Fruit fly (Drosophila melanogaster) whole organism: ENCODE measurements around the gene CG1233.

Source experiments
- CG8478 ChIP-seq: fragments of >200 bp; optimal IDR thresholded peaks from 2 replicates; lab custom pipeline; 2018; ENCODE audit warnings: inconsistent platforms
- Dll ChIP-seq: fragments of >200 bp; optimal IDR thresholded peaks from 2 replicates; lab custom pipeline; 2017
- EcR ChIP-seq, 2 experiments: fragments of >200 bp; optimal IDR thresholded peaks; 2 replicates each; lab custom pipeline; 2017; ENCODE audit warnings: missing biosample characterization in 2 of 2, missing genetic modification characterization in 2 of 2, missing genetic modification reagents in 2 of 2
- pan ChIP-seq: fragments of >200 bp; optimal IDR thresholded peaks from 2 replicates; lab custom pipeline; 2017
- psq ChIP-seq: fragments of >200 bp; optimal IDR thresholded peaks from 2 replicates; lab custom pipeline; 2017
- usp ChIP-seq: fragments of >200 bp; optimal IDR thresholded peaks from 2 replicates; lab custom pipeline; 2017; ENCODE audit warnings: missing biosample characterization, missing genetic modification characterization, mixed read lengths

The CG1233 gene

DNA sequence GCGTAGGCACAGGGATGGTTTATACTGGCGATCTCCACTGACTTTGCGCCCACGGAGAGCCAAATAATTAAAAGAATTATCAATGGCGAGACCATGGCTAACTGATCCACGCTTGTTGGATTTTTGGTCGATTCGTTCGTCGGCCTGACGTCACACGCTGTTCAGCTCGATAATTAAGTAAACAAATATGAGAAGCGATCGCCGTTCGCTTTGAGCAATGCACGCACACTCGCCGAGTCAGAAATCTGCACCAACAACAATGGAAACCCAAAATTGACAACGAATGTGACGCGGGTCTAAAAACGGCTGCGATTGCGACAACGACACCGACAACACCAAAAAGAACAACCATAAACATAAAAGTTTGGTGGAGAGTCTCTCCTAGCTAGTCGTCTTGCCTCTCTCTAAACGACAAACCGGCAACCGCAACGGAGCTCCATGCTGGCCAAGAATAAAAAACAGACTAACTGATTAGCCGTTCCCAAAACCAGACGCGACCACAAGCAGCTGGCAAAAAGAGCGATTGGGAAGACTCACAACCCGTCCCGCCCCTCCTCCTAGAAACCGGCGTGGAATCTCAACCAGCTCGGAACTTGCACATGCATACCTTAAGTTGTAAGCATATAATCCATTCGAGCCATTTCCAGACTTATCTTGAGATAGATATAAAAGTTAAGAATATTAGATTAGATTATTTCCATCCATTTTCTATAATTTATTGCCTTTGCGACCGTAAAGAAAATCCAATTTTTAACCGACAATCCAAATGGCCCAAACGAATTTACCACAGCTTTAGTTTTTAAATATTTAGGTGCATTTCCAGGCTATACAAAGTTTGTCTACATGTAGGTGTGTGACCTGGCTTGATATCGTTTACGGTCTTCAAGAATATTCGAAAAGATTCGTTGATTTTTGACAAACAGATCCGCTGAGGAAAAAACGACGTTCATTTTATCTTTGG lies 29.1 kb upstream of the CG1233 start, which contains the start of gene mthl9:
mthl9 (minus strand) TSS at position 468 of the 961 bp plus-strand sequence.
- no peak for TF ChIP-seq EcR (GFP tag; optimal IDR thresholded peaks at IDR 0.05; lab: Kevin White, UChicago)
- no peak for TF ChIP-seq usp (GFP tag; lab: Kevin White, UChicago)
- no peak for TF ChIP-seq pan (lab: Kevin White, UChicago)
- TF ChIP-seq Dll (lab: Kevin White, UChicago) = no peak
- no peak for TF ChIP-seq CG8478 (lab: Kevin White, UChicago)

DNA sequence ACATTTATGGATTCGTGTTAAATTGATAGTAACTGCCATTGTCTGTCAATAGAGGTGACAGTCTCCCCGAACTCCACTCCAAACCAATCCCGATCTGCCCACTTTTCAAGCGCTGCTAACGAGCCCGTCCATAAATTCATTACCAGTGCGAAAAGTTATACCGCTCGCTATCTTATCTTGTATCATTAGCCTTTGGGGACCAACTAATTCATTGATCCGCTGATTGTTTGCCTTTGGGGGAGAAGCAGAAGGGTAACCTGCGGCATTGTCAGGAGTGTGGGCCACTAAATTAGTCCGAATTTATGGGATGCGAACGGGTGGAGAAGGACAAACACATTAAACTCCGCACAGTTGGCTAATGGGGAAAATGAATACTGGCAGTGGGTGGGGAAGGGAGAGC lies 24.1 kb upstream of the CG1233 start:
- TF ChIP-seq pan (lab: Kevin White, UChicago) = no peak
- no peak for TF ChIP-seq EcR (GFP tag; optimal IDR thresholded peaks at IDR 0.05; lab: Kevin White, UChicago)
- no peak for TF ChIP-seq Dll (lab: Kevin White, UChicago)
- no peak for TF ChIP-seq usp (GFP tag; lab: Kevin White, UChicago)
- no peak for TF ChIP-seq CG8478 (lab: Kevin White, UChicago)
- no peak for TF ChIP-seq psq (lab: Kevin White, UChicago)

DNA sequence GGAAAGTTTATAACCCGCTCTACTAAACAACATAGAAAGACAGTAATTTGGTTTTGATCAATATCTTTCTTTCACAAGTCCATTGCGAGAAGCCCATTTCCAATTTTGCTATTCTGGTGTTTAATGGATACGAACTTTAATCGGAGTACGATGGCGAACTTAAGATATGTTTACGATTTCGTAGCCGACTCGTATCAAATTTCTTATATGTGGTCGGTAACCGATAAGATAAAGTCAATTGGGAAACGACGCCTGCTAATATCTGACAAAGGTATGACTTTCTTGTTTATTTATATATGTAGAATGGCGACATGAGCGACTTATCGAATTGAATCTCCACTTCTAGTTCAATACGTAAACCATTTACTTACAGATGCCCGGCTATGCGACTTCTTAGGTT lies 23.2 kb upstream of the CG1233 start:
- TF ChIP-seq EcR (GFP tag; optimal IDR thresholded peaks at IDR 0.05; lab: Kevin White, UChicago) = no peak
- no peak for TF ChIP-seq psq (lab: Kevin White, UChicago)
- no peak for TF ChIP-seq usp (GFP tag; lab: Kevin White, UChicago)
- TF ChIP-seq CG8478 (lab: Kevin White, UChicago) = no peak
- TF ChIP-seq pan (lab: Kevin White, UChicago) = no peak
- no peak for TF ChIP-seq Dll (lab: Kevin White, UChicago)

DNA sequence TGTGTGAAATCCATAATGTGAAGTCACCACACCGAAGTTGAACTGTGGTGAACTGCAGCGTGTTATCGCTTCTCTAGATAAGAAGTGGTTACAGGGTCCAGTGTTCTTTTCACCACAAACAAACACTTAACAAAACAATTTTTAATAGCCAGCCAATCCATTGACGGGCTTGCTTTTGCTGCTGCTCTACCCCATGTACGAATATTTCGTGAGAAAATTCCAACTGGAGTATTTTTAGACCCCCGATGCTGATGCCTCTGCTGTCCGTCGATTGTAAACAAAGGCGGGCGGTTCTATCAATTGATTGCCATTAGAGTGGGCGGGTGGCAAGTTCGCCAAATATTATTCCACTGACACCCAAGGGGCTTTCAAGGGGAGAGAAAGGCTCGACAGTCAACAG lies 22.2 kb upstream of the CG1233 start:
- no peak for TF ChIP-seq Dll (lab: Kevin White, UChicago)
- no peak for TF ChIP-seq EcR (GFP tag; optimal IDR thresholded peaks at IDR 0.05; lab: Kevin White, UChicago)
- no peak for TF ChIP-seq CG8478 (lab: Kevin White, UChicago)
- no peak for TF ChIP-seq psq (lab: Kevin White, UChicago)
- TF ChIP-seq pan (lab: Kevin White, UChicago) = no peak
- TF ChIP-seq usp (GFP tag; lab: Kevin White, UChicago) = no peak

DNA sequence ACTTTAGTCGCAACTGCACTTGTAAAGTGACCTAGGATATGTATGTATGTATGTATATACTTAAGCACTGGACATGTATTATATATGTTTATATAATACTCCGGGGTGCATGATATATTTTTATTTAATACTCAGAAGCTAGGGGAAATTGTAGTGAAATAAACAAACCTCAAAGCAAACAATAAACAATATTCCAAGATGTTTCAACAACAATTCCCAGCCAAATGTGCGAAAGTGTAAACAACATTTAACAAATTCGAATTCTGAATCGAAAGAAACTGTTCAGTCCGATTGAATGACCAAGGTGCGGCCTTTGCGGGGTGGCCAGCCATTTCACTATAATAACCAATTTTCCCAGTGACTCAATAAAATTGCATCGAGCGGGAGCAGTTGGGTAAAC lies 21.1 kb upstream of the CG1233 start:
- TF ChIP-seq usp (GFP tag; lab: Kevin White, UChicago) (no peak), pan (lab: Kevin White, UChicago) (no peak), Dll (lab: Kevin White, UChicago) (no peak), CG8478 (lab: Kevin White, UChicago) (no peak), psq (lab: Kevin White, UChicago) (no peak), EcR (GFP tag; optimal IDR thresholded peaks at IDR 0.05; lab: Kevin White, UChicago) (no peak)

DNA sequence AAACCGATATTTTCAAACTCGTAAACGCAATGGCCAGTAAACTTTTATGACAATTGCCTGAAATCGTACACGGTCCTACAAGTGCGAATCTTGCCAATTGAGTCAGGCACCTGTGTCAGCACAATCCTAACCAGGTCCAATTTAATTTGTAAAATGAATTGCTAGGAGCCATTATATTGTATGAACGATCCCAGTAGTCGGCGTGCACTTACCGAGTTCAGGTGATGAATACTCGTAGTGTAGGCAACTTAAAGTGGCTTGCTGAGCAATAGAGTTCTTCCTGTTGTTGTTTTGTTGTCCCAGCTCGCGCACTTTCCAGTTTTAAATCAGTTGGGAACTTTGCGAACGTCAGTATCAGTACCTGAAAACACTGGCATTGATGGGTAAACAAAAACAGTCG lies 20.7 kb upstream of the CG1233 start:
- TF ChIP-seq EcR (GFP tag; optimal IDR thresholded peaks at IDR 0.05; lab: Kevin White, UChicago) (no peak), pan (lab: Kevin White, UChicago) (no peak), psq (lab: Kevin White, UChicago) (no peak), CG8478 (lab: Kevin White, UChicago) (no peak)

DNA sequence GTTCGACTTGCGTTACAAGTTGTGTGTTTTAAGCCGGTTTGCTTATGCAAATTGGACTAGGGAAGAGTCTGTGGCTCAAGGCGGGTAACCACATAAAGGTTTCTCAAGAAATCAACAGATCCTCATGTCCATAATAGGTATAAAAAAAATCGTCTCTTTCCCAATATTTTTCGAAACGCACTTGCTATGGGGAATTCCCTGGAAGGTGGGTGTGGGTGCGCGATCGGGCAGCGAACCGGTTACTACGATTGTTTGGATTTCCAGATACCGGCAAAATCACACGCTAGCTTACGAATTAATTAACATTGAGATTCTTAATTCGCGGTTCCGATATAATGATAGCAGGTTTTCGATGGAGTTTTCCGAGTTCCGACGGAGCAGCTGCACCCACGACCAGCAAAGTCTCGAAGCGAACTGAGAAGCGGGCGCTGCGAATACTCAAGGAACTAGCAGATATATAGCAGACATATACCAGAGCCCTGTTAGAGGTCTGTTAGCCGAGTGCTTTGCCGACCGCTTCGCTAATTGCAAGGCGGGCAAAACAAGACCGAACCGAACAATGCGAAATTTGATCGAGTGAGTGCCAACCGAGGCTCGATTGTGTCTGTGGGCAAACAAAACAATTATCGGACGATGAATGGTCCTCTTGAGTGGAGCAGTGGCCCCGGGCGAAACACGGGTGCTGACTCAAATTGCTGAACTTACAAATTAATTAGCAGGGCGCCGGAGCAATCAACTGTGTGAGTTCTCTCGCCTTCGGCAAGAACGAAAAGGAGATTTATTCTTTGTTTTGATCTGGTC lies 20.0 kb upstream of the CG1233 start:
- peak in 1 of 2 experiments; percentile 14 for TF ChIP-seq EcR (GFP tag; optimal IDR thresholded peaks at IDR 0.05; lab: Kevin White, UChicago)
- no peak for TF ChIP-seq usp (GFP tag; lab: Kevin White, UChicago)
- no peak for TF ChIP-seq Dll (lab: Kevin White, UChicago)
- no peak for TF ChIP-seq psq (lab: Kevin White, UChicago)
- no peak for TF ChIP-seq CG8478 (lab: Kevin White, UChicago)
- TF ChIP-seq pan (lab: Kevin White, UChicago) = no peak

DNA sequence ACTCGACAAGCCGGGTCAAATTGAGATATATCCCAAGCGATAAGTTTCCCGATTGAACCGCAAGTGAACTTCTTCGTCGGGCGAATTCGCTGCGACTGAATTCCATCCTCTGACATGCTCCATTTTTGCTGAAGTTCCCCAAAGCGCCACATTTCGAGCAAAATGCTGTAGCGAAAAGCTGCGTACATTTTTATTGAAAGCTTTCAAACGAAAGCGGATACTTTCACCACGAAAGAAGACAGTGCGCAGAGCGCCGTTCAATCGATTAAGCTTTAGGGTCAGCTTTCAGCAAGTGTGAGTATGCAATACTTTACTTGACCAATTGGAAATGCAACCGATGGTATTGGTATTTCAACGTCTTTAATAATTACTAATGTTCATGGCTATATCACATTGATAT lies 18.4 kb upstream of the CG1233 start, which contains the start of gene mthl10:
mthl10 (minus strand) TSS at position 77 of the 400 bp plus-strand sequence.
- peak; percentile 12 for TF ChIP-seq CG8478 (lab: Kevin White, UChicago)
- TF ChIP-seq usp (GFP tag; lab: Kevin White, UChicago) = no peak

DNA sequence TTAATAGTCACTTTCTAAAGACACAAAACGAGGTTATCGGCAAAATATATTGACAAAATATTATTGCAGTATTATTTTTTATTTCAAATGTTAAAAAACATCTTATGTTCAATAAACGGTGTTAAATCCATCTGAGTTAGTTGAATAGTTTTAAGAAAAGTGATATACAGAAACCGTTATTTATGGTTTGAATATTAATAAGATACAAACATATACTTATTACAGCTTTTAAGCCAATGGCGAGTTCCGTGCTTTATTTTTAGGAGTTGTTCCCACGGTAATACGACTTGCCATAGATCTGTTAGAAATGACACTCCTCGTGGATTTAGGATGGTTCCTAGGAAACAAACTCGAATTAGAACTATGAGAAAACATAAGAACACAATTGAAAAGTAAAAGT lies 18.0 kb upstream of the CG1233 start:
- TF ChIP-seq EcR (GFP tag; optimal IDR thresholded peaks at IDR 0.05; lab: Kevin White, UChicago) (no peak), pan (lab: Kevin White, UChicago) (no peak), Dll (lab: Kevin White, UChicago) (no peak), CG8478 (lab: Kevin White, UChicago) (no peak), psq (lab: Kevin White, UChicago) (no peak)

DNA sequence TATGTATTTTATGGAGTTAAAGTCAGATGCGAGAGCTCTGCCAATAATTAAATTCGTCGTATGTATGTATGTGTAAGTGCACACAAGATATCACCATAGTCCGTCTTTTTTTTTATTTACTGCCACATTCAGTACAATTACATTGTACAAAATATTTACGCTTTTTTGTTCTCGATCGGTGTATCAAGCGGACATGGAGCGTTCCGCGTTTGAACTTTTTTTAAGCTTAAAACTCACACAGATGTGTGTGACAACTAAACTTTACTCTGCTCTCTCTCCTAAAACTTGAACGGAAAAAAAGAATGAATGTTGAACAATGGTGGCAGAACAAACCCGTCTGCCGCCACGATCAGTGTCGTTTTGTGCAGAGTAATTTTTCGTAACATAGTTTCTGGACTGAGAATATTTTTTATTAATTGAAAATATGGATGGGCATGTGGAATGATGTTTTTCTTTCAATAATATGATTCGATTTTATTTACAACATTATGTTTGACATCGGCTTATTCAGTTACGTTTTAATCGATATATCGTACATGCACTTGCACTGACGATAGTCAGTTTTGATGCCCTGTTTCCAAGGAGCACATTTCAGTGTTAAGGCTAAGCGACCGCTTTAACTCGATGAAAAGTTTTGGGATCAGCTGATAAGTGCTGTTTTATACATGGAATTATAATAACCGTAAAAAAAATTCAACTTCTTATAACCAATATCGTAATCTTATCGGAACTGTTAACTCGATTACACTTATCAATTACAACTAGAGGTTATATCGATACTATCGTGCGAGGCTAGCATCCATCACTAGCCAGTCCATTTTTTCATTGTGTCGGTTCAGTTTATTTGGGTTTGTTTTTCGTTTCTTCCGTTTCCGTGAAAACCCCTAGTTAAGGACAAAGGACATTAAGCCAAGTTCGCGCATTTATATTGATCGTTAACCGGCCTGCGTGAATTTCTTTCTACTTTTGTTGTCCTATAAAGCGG lies 14.3 kb upstream of the CG1233 start, which contains the start of gene mth:
mth (minus strand) TSS at position 302 of the 985 bp plus-strand sequence.
- TF ChIP-seq CG8478 (lab: Kevin White, UChicago) (no peak), EcR (GFP tag; optimal IDR thresholded peaks at IDR 0.05; lab: Kevin White, UChicago) (no peak), pan (lab: Kevin White, UChicago) (no peak), usp (GFP tag; lab: Kevin White, UChicago) (no peak), psq (lab: Kevin White, UChicago) (no peak), Dll (lab: Kevin White, UChicago) (no peak)
